Worm (Caenorhabditis elegans) whole organism, young adult: ENCODE results near the gene Y47D7A.3.

Source experiments
- ama-1 ChIP-seq, 3 experiments: fragments of 150-350 bp in 1 of 3; sonication (generic microtip) in 2 of 3; optimal IDR thresholded peaks; 2 replicates each; lab custom pipeline; 2014 to 2018; ENCODE audit warnings: missing biosample characterization in 2 of 3, missing genetic modification characterization in 2 of 3, missing genetic modification reagents in 2 of 3
- fkh-3 ChIP-seq: sonication (generic microtip); optimal IDR thresholded peaks from 2 replicates; lab custom pipeline; 2016; ENCODE audit warnings: mild to moderate bottlenecking, missing genetic modification characterization, missing compliant biosample characterization
- xnd-1 ChIP-seq: sonication (generic microtip); optimal IDR thresholded peaks from 2 replicates; lab custom pipeline; 2016; ENCODE audit warnings: missing genotype, missing genetic modification reagents, missing genetic modification characterization, missing compliant biosample characterization

DNA sequence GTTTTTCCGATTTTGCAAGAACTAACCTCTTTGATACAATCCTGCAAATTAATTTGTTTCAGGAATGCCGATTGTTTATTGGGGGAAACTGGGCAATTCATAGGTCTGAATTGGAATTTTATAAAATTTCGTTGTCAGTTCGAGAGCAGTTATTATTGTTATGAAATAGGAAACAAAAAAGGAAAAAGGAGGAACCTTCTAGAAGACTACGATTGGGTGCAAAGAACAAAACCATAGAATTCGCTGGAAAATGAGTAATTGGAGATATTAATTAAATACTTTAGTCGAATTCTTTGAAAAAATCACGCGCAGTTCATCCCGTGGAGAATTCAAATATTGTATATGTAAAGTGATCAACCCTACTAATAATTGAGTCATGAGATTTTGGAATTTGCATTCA lies 23.3 kb upstream of the Y47D7A.3 start, which contains the start of gene F13A2.9:
- TF ChIP-seq xnd-1 (tag; lab: Kevin White, UChicago) = no peak
- TF ChIP-seq fkh-3 (tag; lab: Kevin White, UChicago) = no peak
- TF ChIP-seq ama-1 (optimal IDR thresholded peaks at IDR 0.05; lab: Kevin White, UChicago) = no peak
- TF ChIP-seq ama-1 (GFP tag; optimal IDR thresholded peaks at IDR 0.05; lab: Kevin White, UChicago) = no peak
